Worm (Caenorhabditis elegans) whole organism, young adult: ENCODE results near the gene Y73B6BL.288.

Source experiments
- F57C9.4 ChIP-seq: sonication (generic microtip); optimal IDR thresholded peaks from 2 replicates; lab custom pipeline; 2017; ENCODE audit warnings: mild to moderate bottlenecking, missing genetic modification characterization, missing compliant biosample characterization
- cebp-1 ChIP-seq, 2 experiments: fragments of 200-800 bp in 1 of 2; sonication (Bioruptor generic) in 1 of 2; sonication (generic microtip) in 1 of 2; IDR thresholded peaks in 1 of 2; optimal IDR thresholded peaks in 1 of 2; 2 replicates each; pipeline versions ENCODE4 v1.3.6 to Lab custom; 2017 to 2022; ENCODE audit warnings: missing compliant biosample characterization in 2 of 2, missing genetic modification characterization in 2 of 2, mild to moderate bottlenecking in 1 of 2, missing genetic modification reagents in 1 of 2, moderate library complexity in 1 of 2
- mxl-1 ChIP-seq: sonication (generic microtip); optimal IDR thresholded peaks from 2 replicates; lab custom pipeline; 2016; ENCODE audit warnings: missing genetic modification characterization, missing compliant biosample characterization
- nhr-90 ChIP-seq: sonication (generic microtip); optimal IDR thresholded peaks from 2 replicates; lab custom pipeline; 2016; ENCODE audit warnings: missing genotype, mild to moderate bottlenecking, missing genetic modification characterization, missing compliant biosample characterization

ce11 chrIV:6372993-6373392 lies 30.7 kb upstream of the Y73B6BL.288 start, which contains the start of gene smg-3:
- no peak for TF ChIP-seq mxl-1 (tag; lab: Kevin White, UChicago)
- no peak for TF ChIP-seq nhr-90
- no peak for TF ChIP-seq F57C9.4 (tag; lab: Kevin White, UChicago)
- no peak for TF ChIP-seq cebp-1 (GFP tag; IDR thresholded peaks at IDR 0.05; lab: Robert Waterston, UW)
- no peak for TF ChIP-seq cebp-1 (tag; optimal IDR thresholded peaks at IDR 0.05; lab: Kevin White, UChicago)
